Worm (Caenorhabditis elegans) whole organism, L2 larva: ENCODE data around the gene C01G5.5.

Experiments
- Y55F3AM.14 ChIP-seq: fragments of 200-800 bp; sonication (Bioruptor generic); optimal IDR thresholded peaks from 2 replicates; lab custom pipeline; 2018; ENCODE audit warnings: mild to moderate bottlenecking, missing genetic modification characterization, missing compliant biosample characterization
- lin-11 ChIP-seq: fragments of 150-350 bp; sonication (generic microtip); optimal IDR thresholded peaks from 2 replicates; lab custom pipeline; 2014; ENCODE audit warnings: missing biosample characterization, missing genetic modification characterization, inconsistent platforms, mixed read lengths
- nhr-129 ChIP-seq: fragments of 150-350 bp; optimal IDR thresholded peaks from 2 replicates; lab custom pipeline; 2014; ENCODE audit warnings: missing biosample characterization, missing genetic modification characterization
- nhr-25 ChIP-seq: fragments of 150-350 bp; sonication (generic microtip); optimal IDR thresholded peaks from 3 replicates; lab custom pipeline; 2014; ENCODE audit warnings: missing biosample characterization, missing genetic modification characterization
- ztf-11 ChIP-seq: sonication (generic microtip); optimal IDR thresholded peaks from 2 replicates; lab custom pipeline; 2017; ENCODE audit warnings: missing biosample characterization, missing genetic modification characterization

DNA sequence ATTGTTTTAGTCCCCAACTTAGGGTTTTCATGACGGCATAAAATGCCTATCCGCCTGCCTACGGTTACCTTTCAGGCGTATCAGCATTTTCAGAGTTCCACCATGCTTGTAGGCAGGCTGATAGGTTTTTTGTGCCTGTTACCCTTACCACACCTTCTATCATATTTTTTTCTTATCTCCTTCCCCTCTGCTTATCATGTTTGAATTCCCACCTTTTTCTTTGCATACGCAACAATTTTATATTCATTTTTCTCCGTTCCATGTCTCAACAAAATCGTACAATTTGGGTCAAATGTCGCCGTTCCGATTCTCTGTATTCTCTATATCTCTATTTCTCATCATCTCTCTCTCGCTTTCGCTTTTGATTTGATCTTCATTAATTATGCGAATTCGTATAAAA is 4.8 kb upstream of the C01G5.5 start, which contains the start of gene C01G5.9:
- no peak for TF ChIP-seq Y55F3AM.14
- no peak for TF ChIP-seq ztf-11 (tag; lab: Kevin White, UChicago)
- TF ChIP-seq lin-11 (tag; lab: Kevin White, UChicago): no peak
- TF ChIP-seq nhr-129 (tag; lab: Kevin White, UChicago): no peak
- no peak for TF ChIP-seq nhr-25 (tag; lab: Kevin White, UChicago)
